Worm (Caenorhabditis elegans) whole organism, L3 larva: Measurements from ENCODE around the gene clec-208.
A peak's percentile ranks its signal among the peaks of the same experiment; 100 is the strongest.

ENCODE experiments used
- aly-2 ChIP-seq: fragments of 150-350 bp; optimal IDR thresholded peaks from 2 replicates; lab custom pipeline; 2014; ENCODE audit warnings: missing biosample characterization, missing genetic modification characterization
- fos-1 ChIP-seq: fragments of 150-350 bp; optimal IDR thresholded peaks from 2 replicates; lab custom pipeline; 2014; ENCODE audit warnings: missing biosample characterization, missing genetic modification characterization
- jun-1 ChIP-seq: fragments of 150-350 bp; optimal IDR thresholded peaks from 2 replicates; lab custom pipeline; 2014; ENCODE audit warnings: missing biosample characterization, missing genetic modification reagents, missing genetic modification characterization
- lin-39 ChIP-seq: fragments of 150-350 bp; optimal IDR thresholded peaks from 2 replicates; lab custom pipeline; 2018; ENCODE audit warnings: missing biosample characterization, missing genetic modification reagents, missing genetic modification characterization
- nhr-77 ChIP-seq: fragments of 150-350 bp; optimal IDR thresholded peaks from 2 replicates; lab custom pipeline; 2014; ENCODE audit warnings: missing biosample characterization, missing genetic modification characterization
- sea-2 ChIP-seq: fragments of 150-350 bp; sonication (generic microtip); optimal IDR thresholded peaks from 4 replicates; lab custom pipeline; 2014; ENCODE audit warnings: missing biosample characterization, missing genetic modification reagents, missing genetic modification characterization
- unc-62 ChIP-seq: fragments of 150-350 bp; sonication (generic microtip); optimal IDR thresholded peaks from 4 replicates; lab custom pipeline; 2014; ENCODE audit warnings: missing biosample characterization, missing genetic modification reagents, missing genetic modification characterization

ce11 chrV:2135323-2135722 lies 37.6 kb downstream of the clec-208 start:
- TF ChIP-seq jun-1 (tag; lab: Kevin White, UChicago) (peak; percentile 86), nhr-77 (no peak), unc-62 (GFP tag; lab: Kevin White, UChicago) (no peak), sea-2 (GFP tag; lab: Kevin White, UChicago) (no peak), fos-1 (tag; lab: Kevin White, UChicago) (no peak), aly-2 (tag; lab: Kevin White, UChicago) (no peak), lin-39 (tag; lab: Kevin White, UChicago) (peak; percentile 39)
